Worm (Caenorhabditis elegans) whole organism, L4 larva: Measurements from ENCODE around the gene Y54G11A.19.

ENCODE experiments used
- F44E2.7 ChIP-seq: fragments of 200-800 bp; sonication (Bioruptor generic); IDR thresholded peaks from 2 replicates; pipeline ENCODE4 v2.1.2; 2022; ENCODE audit warnings: missing genetic modification characterization, missing compliant biosample characterization
- F49E8.2 ChIP-seq: sonication (generic microtip); optimal IDR thresholded peaks from 2 replicates; lab custom pipeline; 2016; ENCODE audit warnings: missing compliant biosample characterization, mild to moderate bottlenecking, missing genetic modification characterization, borderline replicate concordance
- Y5F2A.4 ChIP-seq: fragments of 200-800 bp; sonication (Bioruptor generic); optimal IDR thresholded peaks from 2 replicates; lab custom pipeline; 2018; ENCODE audit warnings: mild to moderate bottlenecking, missing genetic modification characterization, missing compliant biosample characterization
- ZK337.2 ChIP-seq: fragments of 200-800 bp; sonication (Bioruptor generic); IDR thresholded peaks from 2 replicates; pipeline ENCODE4 v1.3.6; 2022; ENCODE audit warnings: missing genetic modification reagents, missing genetic modification characterization, missing compliant biosample characterization
- ZK546.5 ChIP-seq, 2 experiments: sonication (generic microtip); optimal IDR thresholded peaks; 2 replicates each; lab custom pipeline; 2017; ENCODE audit warnings: missing biosample characterization in 2 of 2, missing genetic modification characterization in 2 of 2
- aha-1 ChIP-seq: fragments of 150-350 bp; peaks from one replicate; lab custom pipeline; 2014; ENCODE audit warnings: missing biosample characterization, missing genetic modification characterization
- aly-2 ChIP-seq: sonication (generic microtip); optimal IDR thresholded peaks from 2 replicates; lab custom pipeline; 2018; ENCODE audit warnings: missing biosample characterization, missing genetic modification characterization
- ceh-62 ChIP-seq: sonication (generic microtip); optimal IDR thresholded peaks from 2 replicates; lab custom pipeline; 2017; ENCODE audit warnings: missing biosample characterization, missing genetic modification characterization
- ceh-82 ChIP-seq: sonication (generic microtip); optimal IDR thresholded peaks from 2 replicates; lab custom pipeline; 2017; ENCODE audit warnings: missing biosample characterization, missing genetic modification characterization
- cey-2 ChIP-seq: sonication (generic microtip); optimal IDR thresholded peaks from 3 replicates; lab custom pipeline; 2017; ENCODE audit warnings: missing genetic modification characterization, mild to moderate bottlenecking, missing compliant biosample characterization, antibody characterized with exemption, borderline replicate concordance; ENCODE audit not compliant: insufficient read depth
- daf-16 ChIP-seq, 3 experiments: sonication (generic microtip); optimal IDR thresholded peaks; 2 replicates each; lab custom pipeline; 2016 to 2017; ENCODE audit warnings: missing genetic modification characterization in 3 of 3, missing genetic modification reagents in 3 of 3, mild to moderate bottlenecking in 2 of 3, missing compliant biosample characterization in 2 of 3, missing biosample characterization in 1 of 3, moderate library complexity in 1 of 3
- daf-8 ChIP-seq: fragments of 200-800 bp; sonication (Bioruptor generic); IDR thresholded peaks from 2 replicates; pipeline ENCODE4 v1.3.6; 2022; ENCODE audit warnings: missing genetic modification characterization, missing compliant biosample characterization
- dmd-6 ChIP-seq: fragments of 200-800 bp; sonication (Bioruptor generic); IDR thresholded peaks from 2 replicates; pipeline ENCODE4 v1.3.6; 2022; ENCODE audit warnings: missing genetic modification reagents, missing genetic modification characterization, missing compliant biosample characterization
- dmd-9 ChIP-seq: fragments of 200-800 bp; sonication (Bioruptor generic); IDR thresholded peaks from 2 replicates; pipeline ENCODE4 v1.3.6; 2022; ENCODE audit warnings: missing genetic modification reagents, missing genetic modification characterization, missing compliant biosample characterization
- fkh-10 ChIP-seq: fragments of 150-350 bp; optimal IDR thresholded peaks from 2 replicates; lab custom pipeline; 2014; ENCODE audit warnings: missing biosample characterization, missing genetic modification reagents, missing genetic modification characterization
- hlh-30 ChIP-seq: sonication (generic microtip); optimal IDR thresholded peaks from 2 replicates; lab custom pipeline; 2017; ENCODE audit warnings: antibody characterized with exemption, mild to moderate bottlenecking, missing genetic modification characterization, missing compliant biosample characterization; ENCODE audit not compliant: insufficient read depth
- hmg-1.1 ChIP-seq: fragments of 200-800 bp; sonication (Bioruptor generic); IDR thresholded peaks from 2 replicates; pipeline ENCODE4 v1.3.6; 2022; ENCODE audit warnings: missing genetic modification reagents, missing genetic modification characterization, missing compliant biosample characterization
- lsy-2 ChIP-seq, 2 experiments: fragments of 150-350 bp in 1 of 2; sonication (generic microtip) in 1 of 2; optimal IDR thresholded peaks; 2 replicates each; lab custom pipeline; 2014 to 2017; ENCODE audit warnings: missing biosample characterization in 2 of 2, missing genetic modification characterization in 2 of 2
- mdl-1 ChIP-seq, 2 experiments: fragments of 150-350 bp in 1 of 2; sonication (generic microtip) in 1 of 2; optimal IDR thresholded peaks; 2 replicates each; lab custom pipeline; 2014 to 2017; ENCODE audit warnings: missing biosample characterization in 2 of 2, missing genetic modification characterization in 2 of 2
- mdt-29 ChIP-seq: fragments of 200-800 bp; sonication (Bioruptor generic); IDR thresholded peaks from 2 replicates; pipeline ENCODE4 v1.3.6; 2022; ENCODE audit warnings: missing genetic modification reagents, missing genetic modification characterization, missing compliant biosample characterization
- mep-1 ChIP-seq: fragments of 150-350 bp; sonication (generic microtip); optimal IDR thresholded peaks from 3 replicates; lab custom pipeline; 2014; ENCODE audit warnings: missing biosample characterization, missing genetic modification characterization
- mes-2 ChIP-seq: sonication (generic microtip); optimal IDR thresholded peaks from 2 replicates; lab custom pipeline; 2016; ENCODE audit warnings: missing genotype, mild to moderate bottlenecking, missing genetic modification characterization, missing compliant biosample characterization; ENCODE audit not compliant: poor library complexity, severe bottlenecking
- mxl-2 ChIP-seq: fragments of 200-800 bp; sonication (Bioruptor generic); conservative IDR thresholded peaks from 2 replicates; pipeline ENCODE4 v1.3.6; 2022; ENCODE audit warnings: missing genetic modification reagents, missing genetic modification characterization, missing compliant biosample characterization
- mxl-3 ChIP-seq: fragments of 200-800 bp; sonication (Bioruptor generic); optimal IDR thresholded peaks from 2 replicates; lab custom pipeline; 2018; ENCODE audit warnings: mild to moderate bottlenecking, missing genetic modification characterization, missing compliant biosample characterization
- nhr-10 ChIP-seq: fragments of 150-350 bp; optimal IDR thresholded peaks from 2 replicates; lab custom pipeline; 2014; ENCODE audit warnings: missing biosample characterization, missing genetic modification characterization
- nhr-11 ChIP-seq: fragments of 150-350 bp; optimal IDR thresholded peaks from 2 replicates; lab custom pipeline; 2014; ENCODE audit warnings: missing biosample characterization, missing genetic modification characterization
- nhr-111 ChIP-seq: fragments of 200-800 bp; sonication (Bioruptor generic); optimal IDR thresholded peaks from 2 replicates; lab custom pipeline; 2018; ENCODE audit warnings: mild to moderate bottlenecking, missing genetic modification characterization, missing compliant biosample characterization
- nhr-237 ChIP-seq: sonication (generic microtip); optimal IDR thresholded peaks from 2 replicates; lab custom pipeline; 2017; ENCODE audit warnings: missing biosample characterization, missing genetic modification characterization
- nhr-28 ChIP-seq: fragments of 150-350 bp; optimal IDR thresholded peaks from 2 replicates; lab custom pipeline; 2014; ENCODE audit warnings: missing biosample characterization, missing genetic modification characterization
- nhr-41 ChIP-seq: fragments of 200-800 bp; sonication (Bioruptor generic); IDR thresholded peaks from 2 replicates; pipeline ENCODE4 v1.3.6; 2022; ENCODE audit warnings: missing genetic modification reagents, missing genetic modification characterization, missing compliant biosample characterization
- nhr-42 ChIP-seq: fragments of 200-800 bp; sonication (Bioruptor generic); IDR thresholded peaks from 2 replicates; pipeline ENCODE4 v1.3.6; 2022; ENCODE audit warnings: missing genetic modification characterization, missing compliant biosample characterization
- nhr-6 ChIP-seq: fragments of 150-350 bp; optimal IDR thresholded peaks from 2 replicates; lab custom pipeline; 2014; ENCODE audit warnings: missing biosample characterization, missing genetic modification characterization
- nhr-76 ChIP-seq: fragments of 150-350 bp; optimal IDR thresholded peaks from 2 replicates; lab custom pipeline; 2014; ENCODE audit warnings: missing biosample characterization, missing genetic modification characterization
- nhr-77 ChIP-seq: fragments of 150-350 bp; optimal IDR thresholded peaks from 2 replicates; lab custom pipeline; 2014; ENCODE audit warnings: missing biosample characterization, missing genetic modification characterization
- pha-4 ChIP-seq, 2 experiments: fragments of 150-350 bp in 1 of 2; fragments of 200-800 bp in 1 of 2; sonication (Bioruptor generic) in 1 of 2; IDR thresholded peaks in 1 of 2; optimal IDR thresholded peaks in 1 of 2; 2 replicates each; pipeline versions ENCODE4 v1.3.6 to Lab custom; 2014 to 2022; ENCODE audit warnings: missing genetic modification characterization in 2 of 2, missing genetic modification reagents in 2 of 2, missing biosample characterization in 1 of 2, missing compliant biosample characterization in 1 of 2
- php-3 ChIP-seq: fragments of 200-800 bp; sonication (Bioruptor generic); IDR thresholded peaks from 2 replicates; pipeline ENCODE4 v1.3.6; 2022; ENCODE audit warnings: missing genetic modification reagents, missing genetic modification characterization, missing compliant biosample characterization
- pqm-1 ChIP-seq: sonication (generic microtip); optimal IDR thresholded peaks from 2 replicates; lab custom pipeline; 2017; ENCODE audit warnings: missing biosample characterization, missing genetic modification characterization
- sdz-12 ChIP-seq: fragments of 200-800 bp; sonication (Bioruptor generic); optimal IDR thresholded peaks from 2 replicates; lab custom pipeline; 2018; ENCODE audit warnings: mild to moderate bottlenecking, missing genetic modification characterization, missing compliant biosample characterization
- set-16 ChIP-seq: fragments of 200-800 bp; sonication (Bioruptor generic); IDR thresholded peaks from 2 replicates; pipeline ENCODE4 v1.3.6; 2022; ENCODE audit warnings: missing genetic modification reagents, missing genetic modification characterization, missing compliant biosample characterization
- snpc-1.2 ChIP-seq: fragments of 200-800 bp; sonication (Bioruptor generic); IDR thresholded peaks from 2 replicates; pipeline ENCODE4 v1.3.6; 2022; ENCODE audit warnings: missing genetic modification reagents, missing genetic modification characterization, missing compliant biosample characterization
- spr-3 ChIP-seq: fragments of 200-800 bp; sonication (Bioruptor generic); optimal IDR thresholded peaks from 2 replicates; lab custom pipeline; 2018; ENCODE audit warnings: mild to moderate bottlenecking, missing genetic modification characterization, missing compliant biosample characterization
- tag-97 ChIP-seq: fragments of 200-800 bp; sonication (Bioruptor generic); IDR thresholded peaks from 2 replicates; pipeline ENCODE4 v1.3.6; 2022; ENCODE audit warnings: missing genetic modification characterization, missing compliant biosample characterization
- zag-1 ChIP-seq: fragments of 150-350 bp; optimal IDR thresholded peaks from 2 replicates; lab custom pipeline; 2014; ENCODE audit warnings: missing biosample characterization, missing genetic modification characterization
- zip-11 ChIP-seq: fragments of 200-800 bp; sonication (Bioruptor generic); IDR thresholded peaks from 2 replicates; pipeline ENCODE4 v1.3.6; 2022; ENCODE audit warnings: missing genetic modification characterization, missing compliant biosample characterization
- zip-2 ChIP-seq: fragments of 150-350 bp; optimal IDR thresholded peaks from 2 replicates; lab custom pipeline; 2014; ENCODE audit warnings: missing biosample characterization, missing genetic modification characterization
- ztf-11 ChIP-seq: fragments of 150-350 bp; optimal IDR thresholded peaks from 2 replicates; lab custom pipeline; 2014; ENCODE audit warnings: missing biosample characterization, missing genetic modification characterization

Gene Y54G11A.19

DNA sequence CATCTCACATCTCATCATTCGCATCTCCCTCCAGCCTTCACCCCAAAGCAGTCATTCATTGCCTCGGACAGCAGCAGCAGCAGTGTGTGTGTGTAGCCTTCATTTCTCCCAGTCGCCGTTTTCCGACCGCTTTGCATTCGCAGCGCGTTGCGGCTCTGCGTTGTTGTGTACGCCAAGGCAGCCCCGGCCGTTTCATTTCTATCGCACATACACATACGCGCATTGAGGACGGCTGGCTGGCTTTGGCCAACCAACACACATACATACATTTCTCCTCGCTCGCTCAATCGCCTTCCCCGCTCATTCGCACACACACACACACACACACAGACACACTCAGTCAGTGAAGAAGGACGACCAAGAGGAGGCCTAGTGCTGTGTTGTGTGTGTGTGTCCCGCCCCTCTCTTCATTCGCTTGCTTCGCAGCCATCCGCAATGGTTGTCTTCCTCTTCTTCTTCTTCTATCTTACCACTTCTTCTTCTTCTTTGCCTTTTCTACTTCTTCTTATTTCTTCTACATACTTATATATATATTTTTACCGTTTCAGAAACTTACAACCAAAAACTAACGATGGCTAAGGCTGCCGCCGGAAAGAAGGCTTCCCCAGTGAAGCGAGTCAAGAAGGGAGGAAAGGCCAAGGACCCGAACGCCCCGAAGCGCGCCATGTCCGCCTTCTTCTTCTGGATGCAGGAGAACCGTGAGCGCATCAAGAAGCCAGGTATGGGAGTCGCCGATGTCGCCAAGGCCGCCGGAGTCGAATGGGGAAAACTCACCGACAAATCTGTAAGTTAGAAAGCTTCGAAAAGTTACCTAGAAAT, 6.3 kb downstream of the Y54G11A.19 start, which contains the start of gene hmg-1.1 (continued):
- TF ChIP-seq php-3 (peak; percentile 53; the same call in 1 of the 2 replicates), nhr-10 (tag; lab: Kevin White, UChicago) (peak; percentile 44), dmd-9 (no peak), pqm-1 (tag; lab: Kevin White, UChicago) (peak; percentile 22), Y5F2A.4 (GFP tag; lab: Kevin White, UChicago) (no peak), aly-2 (tag; lab: Kevin White, UChicago) (no peak), fkh-10 (peak; percentile 25), mxl-3 (GFP tag; lab: Kevin White, UChicago) (peak; percentile 91), pha-4 (GFP tag; IDR thresholded peaks at IDR 0.05; lab: Robert Waterston, UW) (peak; percentile 53; the same call in 1 of the 2 replicates), pha-4 (tag; optimal IDR thresholded peaks at IDR 0.05; lab: Kevin White, UChicago) (peak; percentile 46), hmg-1.1 (GFP tag; lab: Robert Waterston, UW) (peak; percentile 94), nhr-237 (tag; lab: Kevin White, UChicago) (no peak), spr-3 (GFP tag; lab: Kevin White, UChicago) (peak; percentile 66), mxl-2 (GFP tag; lab: Robert Waterston, UW) (no peak), F44E2.7 (GFP tag; lab: Robert Waterston, UW) (no peak), nhr-77 (tag; lab: Kevin White, UChicago) (peak; percentile 94), dmd-6 (GFP tag; lab: Robert Waterston, UW) (peak; percentile 71), sdz-12 (no peak), snpc-1.2 (GFP tag; lab: Robert Waterston, UW) (no peak), F49E8.2 (tag; lab: Kevin White, UChicago) (no peak), hlh-30 (peak; percentile 34), zag-1 (no peak), daf-8 (GFP tag; lab: Robert Waterston, UW) (no peak), ztf-11 (tag; lab: Kevin White, UChicago) (no peak), zip-2 (tag; lab: Kevin White, UChicago) (no peak), cey-2 (tag; lab: Kevin White, UChicago) (no peak), nhr-42 (GFP tag; lab: Robert Waterston, UW) (peak; percentile 63; the same call in 1 of the 2 replicates), ceh-82 (tag; lab: Kevin White, UChicago) (no peak), lsy-2 (tag; optimal IDR thresholded peaks at IDR 0.05; lab: Kevin White, UChicago) (peak; percentile 62 to 80), nhr-41 (GFP tag; lab: Robert Waterston, UW) (no peak), ceh-62 (tag; lab: Kevin White, UChicago) (no peak), nhr-111 (GFP tag; lab: Kevin White, UChicago) (peak; percentile 5)

DNA sequence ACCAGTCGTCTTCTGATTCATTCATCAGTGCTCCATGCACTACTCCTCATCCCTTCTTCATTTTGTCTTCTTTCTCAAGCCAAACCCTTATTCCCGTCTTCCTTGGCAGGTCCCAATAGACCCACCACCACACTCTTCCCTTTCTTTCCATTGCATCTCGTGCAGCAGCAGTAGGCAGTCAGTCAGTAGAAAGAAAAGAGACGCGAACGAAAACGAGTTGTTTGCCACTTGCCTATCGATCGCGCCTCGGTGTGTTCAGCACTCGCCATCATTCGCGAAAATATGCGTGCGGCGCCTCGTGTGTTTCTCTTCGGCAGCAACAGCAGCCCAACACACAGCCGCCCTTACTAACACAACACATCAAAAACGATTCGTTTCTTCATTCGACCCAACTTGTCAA, 7.2 kb downstream of the Y54G11A.19 start:
- TF ChIP-seq nhr-76 (no peak), hlh-30 (peak; percentile 85), nhr-42 (GFP tag; lab: Robert Waterston, UW) (peak; percentile 5; the same call in 1 of the 2 replicates), mdt-29 (no peak), dmd-6 (GFP tag; lab: Robert Waterston, UW) (peak; percentile 44), pqm-1 (tag; lab: Kevin White, UChicago) (no peak), hmg-1.1 (GFP tag; lab: Robert Waterston, UW) (peak; percentile 88), set-16 (GFP tag; lab: Robert Waterston, UW) (peak; percentile 5; the same call in 1 of the 2 replicates), mdl-1 (tag; optimal IDR thresholded peaks at IDR 0.05; lab: Kevin White, UChicago) (peak; percentile 7 to 89), ZK337.2 (GFP tag; lab: Robert Waterston, UW) (no peak), aly-2 (tag; lab: Kevin White, UChicago) (no peak), mep-1 (peak; percentile 74), nhr-77 (tag; lab: Kevin White, UChicago) (peak; percentile 75), mes-2 (tag; lab: Kevin White, UChicago) (peak; percentile 73), mxl-2 (GFP tag; lab: Robert Waterston, UW) (no peak), nhr-28 (tag; lab: Kevin White, UChicago) (peak; percentile 54), mxl-3 (GFP tag; lab: Kevin White, UChicago) (peak; percentile 89), nhr-6 (tag; lab: Kevin White, UChicago) (peak; percentile 42), daf-16 (GFP tag; optimal IDR thresholded peaks at IDR 0.05; lab: Kevin White, UChicago) (no peak), daf-16 (tag; optimal IDR thresholded peaks at IDR 0.05; lab: Kevin White, UChicago) (peak; percentile 57), nhr-111 (GFP tag; lab: Kevin White, UChicago) (no peak), aha-1 (peak; percentile 99), pha-4 (GFP tag; IDR thresholded peaks at IDR 0.05; lab: Robert Waterston, UW) (peak; percentile 28; the same call in 1 of the 2 replicates), pha-4 (tag; optimal IDR thresholded peaks at IDR 0.05; lab: Kevin White, UChicago) (no peak), tag-97 (GFP tag; lab: Robert Waterston, UW) (no peak), nhr-11 (tag; lab: Kevin White, UChicago) (peak; percentile 53), ZK546.5 (tag; optimal IDR thresholded peaks at IDR 0.05; lab: Kevin White, UChicago) (no peak), zip-11 (GFP tag; lab: Robert Waterston, UW) (no peak)
